Worm (Caenorhabditis elegans) whole organism, young adult: Measurements from ENCODE around the gene Y43F8B.11.
A peak's percentile ranks its signal among the peaks of the same experiment; 100 is the strongest.

Experiments used
- ama-1 ChIP-seq, 3 experiments: fragments of 150-350 bp in 1 of 3; sonication (generic microtip) in 2 of 3; optimal IDR thresholded peaks; 2 replicates each; lab custom pipeline; 2014 to 2018; ENCODE audit warnings: missing biosample characterization in 2 of 3, missing genetic modification characterization in 2 of 3, missing genetic modification reagents in 2 of 3
- nhr-179 ChIP-seq: sonication (generic microtip); optimal IDR thresholded peaks from 2 replicates; lab custom pipeline; 2016; ENCODE audit warnings: mild to moderate bottlenecking, missing genetic modification characterization, missing compliant biosample characterization
- snpc-1.3 ChIP-seq: sonication (generic microtip); optimal IDR thresholded peaks from 2 replicates; lab custom pipeline; 2017; ENCODE audit warnings: missing genetic modification characterization, mild to moderate bottlenecking, missing compliant biosample characterization, antibody characterized with exemption, moderate library complexity, missing genotype, missing genetic modification reagents; ENCODE audit not compliant: insufficient read depth

DNA sequence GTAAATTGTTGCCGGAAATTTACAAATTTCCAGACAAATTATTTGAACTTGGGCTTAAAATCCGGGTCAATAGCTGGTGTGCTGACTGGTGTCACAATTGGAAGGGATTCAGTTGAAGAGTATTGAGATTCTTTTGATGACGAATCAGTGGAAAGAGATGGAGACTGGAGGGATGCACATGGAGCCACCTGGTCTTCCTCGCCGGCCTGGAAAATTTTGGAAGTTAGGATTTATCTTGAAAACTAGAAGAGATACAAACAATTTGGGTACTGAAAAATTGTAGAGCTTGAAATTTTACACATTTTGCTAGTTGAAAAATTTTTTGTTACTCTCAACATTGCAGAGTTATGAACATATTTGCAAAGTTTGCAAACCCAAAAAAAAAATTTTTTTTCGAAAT, 49.6 kb downstream of the Y43F8B.11 start:
- peak; percentile 77 for TF ChIP-seq ama-1 (optimal IDR thresholded peaks at IDR 0.05; lab: Kevin White, UChicago)
- TF ChIP-seq ama-1 (GFP tag; optimal IDR thresholded peaks at IDR 0.05; lab: Kevin White, UChicago) = no peak
- TF ChIP-seq nhr-179 = no peak
- TF ChIP-seq snpc-1.3 (tag; lab: Kevin White, UChicago) = no peak
